Worm (Caenorhabditis elegans) whole organism, L4 larva: ENCODE results near the gene C05C10.7.

ENCODE experiments used
- D1046.2 ChIP-seq: fragments of 200-800 bp; sonication (Bioruptor generic); IDR thresholded peaks from 2 replicates; pipeline ENCODE4 v1.3.6; 2022; ENCODE audit warnings: missing genetic modification characterization, missing compliant biosample characterization
- F10B5.3 ChIP-seq: sonication (generic microtip); optimal IDR thresholded peaks from 2 replicates; lab custom pipeline; 2016; ENCODE audit warnings: mild to moderate bottlenecking, missing genetic modification characterization, missing compliant biosample characterization
- F26F4.8 ChIP-seq: fragments of 200-800 bp; sonication (Bioruptor generic); conservative IDR thresholded peaks from 2 replicates; pipeline ENCODE4 v1.3.6; 2022; ENCODE audit warnings: missing genetic modification characterization, missing compliant biosample characterization
- F49E8.2 ChIP-seq: sonication (generic microtip); optimal IDR thresholded peaks from 2 replicates; lab custom pipeline; 2016; ENCODE audit warnings: missing compliant biosample characterization, mild to moderate bottlenecking, missing genetic modification characterization, borderline replicate concordance
- R02D3.7 ChIP-seq: fragments of 150-350 bp; sonication (generic microtip); optimal IDR thresholded peaks from 3 replicates; lab custom pipeline; 2014; ENCODE audit warnings: missing biosample characterization, missing genetic modification characterization
- T20F7.1 ChIP-seq: fragments of 200-800 bp; sonication (Bioruptor generic); optimal IDR thresholded peaks from 2 replicates; lab custom pipeline; 2018; ENCODE audit warnings: mild to moderate bottlenecking, missing genetic modification characterization, missing compliant biosample characterization
- Y48G9A.11 ChIP-seq: fragments of 200-800 bp; sonication (Bioruptor generic); IDR thresholded peaks from 2 replicates; pipeline ENCODE4 v1.3.6; 2022; ENCODE audit warnings: missing genetic modification reagents, missing genetic modification characterization, missing compliant biosample characterization
- Y75B8A.6 ChIP-seq: fragments of 200-800 bp; sonication (Bioruptor generic); IDR thresholded peaks from 2 replicates; pipeline ENCODE4 v1.3.6; 2022; ENCODE audit warnings: missing genetic modification reagents, missing genetic modification characterization, missing compliant biosample characterization
- aly-2 ChIP-seq: sonication (generic microtip); optimal IDR thresholded peaks from 2 replicates; lab custom pipeline; 2018; ENCODE audit warnings: missing biosample characterization, missing genetic modification characterization
- ama-1 ChIP-seq: fragments of 150-350 bp; optimal IDR thresholded peaks from 2 replicates; lab custom pipeline; 2014; ENCODE audit warnings: inconsistent platforms, mixed read lengths
- arid-1 ChIP-seq: fragments of 200-800 bp; sonication (Bioruptor generic); conservative IDR thresholded peaks from 2 replicates; pipeline ENCODE4 v1.3.6; 2022; ENCODE audit warnings: missing genetic modification reagents, missing genetic modification characterization, missing compliant biosample characterization
- ceh-28 ChIP-seq: fragments of 150-350 bp; optimal IDR thresholded peaks from 2 replicates; lab custom pipeline; 2014; ENCODE audit warnings: missing biosample characterization, missing genetic modification reagents, missing genetic modification characterization
- ceh-32 ChIP-seq: sonication (generic microtip); optimal IDR thresholded peaks from 2 replicates; lab custom pipeline; 2016; ENCODE audit warnings: mild to moderate bottlenecking, missing genetic modification characterization, missing compliant biosample characterization; ENCODE audit not compliant: poor library complexity
- ces-1 ChIP-seq: fragments of 150-350 bp; sonication (generic microtip); optimal IDR thresholded peaks from 4 replicates; lab custom pipeline; 2014; ENCODE audit warnings: missing biosample characterization, missing genetic modification reagents, missing genetic modification characterization
- ctbp-1 ChIP-seq: fragments of 200-800 bp; sonication (Bioruptor generic); IDR thresholded peaks from 2 replicates; pipeline ENCODE4 v1.3.6; 2022; ENCODE audit warnings: missing genetic modification reagents, missing genetic modification characterization, missing compliant biosample characterization
- daf-12 ChIP-seq: fragments of 150-350 bp; optimal IDR thresholded peaks from 2 replicates; lab custom pipeline; 2014; ENCODE audit warnings: missing biosample characterization, missing genetic modification reagents, missing genetic modification characterization
- daf-16 ChIP-seq, 3 experiments: sonication (generic microtip); optimal IDR thresholded peaks; 2 replicates each; lab custom pipeline; 2016 to 2017; ENCODE audit warnings: missing genetic modification characterization in 3 of 3, missing genetic modification reagents in 3 of 3, mild to moderate bottlenecking in 2 of 3, missing compliant biosample characterization in 2 of 3, missing biosample characterization in 1 of 3, moderate library complexity in 1 of 3
- daf-19 ChIP-seq: fragments of 200-800 bp; sonication (Bioruptor generic); conservative IDR thresholded peaks from 2 replicates; pipeline ENCODE4 v1.3.6; 2022; ENCODE audit warnings: missing genetic modification characterization, missing compliant biosample characterization
- daf-8 ChIP-seq: fragments of 200-800 bp; sonication (Bioruptor generic); IDR thresholded peaks from 2 replicates; pipeline ENCODE4 v1.3.6; 2022; ENCODE audit warnings: missing genetic modification characterization, missing compliant biosample characterization
- dmd-6 ChIP-seq: fragments of 200-800 bp; sonication (Bioruptor generic); IDR thresholded peaks from 2 replicates; pipeline ENCODE4 v1.3.6; 2022; ENCODE audit warnings: missing genetic modification reagents, missing genetic modification characterization, missing compliant biosample characterization
- dmd-9 ChIP-seq: fragments of 200-800 bp; sonication (Bioruptor generic); IDR thresholded peaks from 2 replicates; pipeline ENCODE4 v1.3.6; 2022; ENCODE audit warnings: missing genetic modification reagents, missing genetic modification characterization, missing compliant biosample characterization
- dve-1 ChIP-seq: sonication (generic microtip); optimal IDR thresholded peaks from 2 replicates; lab custom pipeline; 2017; ENCODE audit warnings: antibody characterized with exemption, mild to moderate bottlenecking, missing genetic modification characterization, missing compliant biosample characterization; ENCODE audit not compliant: insufficient read depth
- egl-27 ChIP-seq: sonication (generic microtip); optimal IDR thresholded peaks from 3 replicates; lab custom pipeline; 2017; ENCODE audit warnings: missing biosample characterization, missing genetic modification reagents, missing genetic modification characterization
- gei-8 ChIP-seq: fragments of 200-800 bp; sonication (Bioruptor generic); optimal IDR thresholded peaks from 2 replicates; lab custom pipeline; 2018; ENCODE audit warnings: mild to moderate bottlenecking, missing genetic modification characterization, missing compliant biosample characterization
- hif-1 ChIP-seq, 2 experiments: sonication (generic microtip); optimal IDR thresholded peaks; 2 replicates each; lab custom pipeline; 2016 to 2017; ENCODE audit warnings: missing compliant biosample characterization in 2 of 2, missing genetic modification characterization in 2 of 2, missing genetic modification reagents in 2 of 2, missing genotype in 2 of 2, mild to moderate bottlenecking in 1 of 2
- hlh-11 ChIP-seq: fragments of 200-800 bp; sonication (Bioruptor generic); optimal IDR thresholded peaks from 2 replicates; lab custom pipeline; 2018; ENCODE audit warnings: mild to moderate bottlenecking, missing genetic modification characterization, missing compliant biosample characterization
- hlh-30 ChIP-seq: sonication (generic microtip); optimal IDR thresholded peaks from 2 replicates; lab custom pipeline; 2017; ENCODE audit warnings: antibody characterized with exemption, mild to moderate bottlenecking, missing genetic modification characterization, missing compliant biosample characterization; ENCODE audit not compliant: insufficient read depth
- jun-1 ChIP-seq: fragments of 150-350 bp; optimal IDR thresholded peaks from 2 replicates; lab custom pipeline; 2014; ENCODE audit warnings: missing biosample characterization, missing genetic modification reagents, missing genetic modification characterization
- lin-13 ChIP-seq: fragments of 150-350 bp; optimal IDR thresholded peaks from 2 replicates; lab custom pipeline; 2014; ENCODE audit warnings: missing biosample characterization, missing genetic modification reagents, missing genetic modification characterization
- lin-29 ChIP-seq: fragments of 200-800 bp; sonication (Bioruptor generic); IDR thresholded peaks from 2 replicates; pipeline ENCODE4 v1.3.6; 2022; ENCODE audit warnings: missing genetic modification reagents, missing genetic modification characterization, missing compliant biosample characterization
- lin-39 ChIP-seq: fragments of 150-350 bp; optimal IDR thresholded peaks from 2 replicates; lab custom pipeline; 2014; ENCODE audit warnings: missing biosample characterization, missing genetic modification reagents, missing genetic modification characterization
- mdl-1 ChIP-seq, 2 experiments: fragments of 150-350 bp in 1 of 2; sonication (generic microtip) in 1 of 2; optimal IDR thresholded peaks; 2 replicates each; lab custom pipeline; 2014 to 2017; ENCODE audit warnings: missing biosample characterization in 2 of 2, missing genetic modification characterization in 2 of 2
- mep-1 ChIP-seq: fragments of 150-350 bp; sonication (generic microtip); optimal IDR thresholded peaks from 3 replicates; lab custom pipeline; 2014; ENCODE audit warnings: missing biosample characterization, missing genetic modification characterization
- nhr-102 ChIP-seq: sonication (generic microtip); optimal IDR thresholded peaks from 2 replicates; lab custom pipeline; 2016; ENCODE audit warnings: mild to moderate bottlenecking, missing genetic modification characterization, moderate library complexity, missing compliant biosample characterization
- nhr-11 ChIP-seq: fragments of 150-350 bp; optimal IDR thresholded peaks from 2 replicates; lab custom pipeline; 2014; ENCODE audit warnings: missing biosample characterization, missing genetic modification characterization
- nhr-237 ChIP-seq: sonication (generic microtip); optimal IDR thresholded peaks from 2 replicates; lab custom pipeline; 2017; ENCODE audit warnings: missing biosample characterization, missing genetic modification characterization
- nhr-48 ChIP-seq: sonication (generic microtip); optimal IDR thresholded peaks from 2 replicates; lab custom pipeline; 2016; ENCODE audit warnings: mild to moderate bottlenecking, missing genetic modification characterization, missing compliant biosample characterization
- nhr-76 ChIP-seq: fragments of 150-350 bp; optimal IDR thresholded peaks from 2 replicates; lab custom pipeline; 2014; ENCODE audit warnings: missing biosample characterization, missing genetic modification characterization
- nhr-77 ChIP-seq: fragments of 150-350 bp; optimal IDR thresholded peaks from 2 replicates; lab custom pipeline; 2014; ENCODE audit warnings: missing biosample characterization, missing genetic modification characterization
- pha-4 ChIP-seq, 2 experiments: fragments of 150-350 bp in 1 of 2; fragments of 200-800 bp in 1 of 2; sonication (Bioruptor generic) in 1 of 2; IDR thresholded peaks in 1 of 2; optimal IDR thresholded peaks in 1 of 2; 2 replicates each; pipeline versions ENCODE4 v1.3.6 to Lab custom; 2014 to 2022; ENCODE audit warnings: missing genetic modification characterization in 2 of 2, missing genetic modification reagents in 2 of 2, missing biosample characterization in 1 of 2, missing compliant biosample characterization in 1 of 2
- rbr-2 ChIP-seq: sonication (generic microtip); optimal IDR thresholded peaks from 2 replicates; lab custom pipeline; 2016; ENCODE audit warnings: missing genotype, missing genetic modification characterization, missing compliant biosample characterization
- sdz-12 ChIP-seq: fragments of 200-800 bp; sonication (Bioruptor generic); optimal IDR thresholded peaks from 2 replicates; lab custom pipeline; 2018; ENCODE audit warnings: mild to moderate bottlenecking, missing genetic modification characterization, missing compliant biosample characterization
- set-16 ChIP-seq: fragments of 200-800 bp; sonication (Bioruptor generic); IDR thresholded peaks from 2 replicates; pipeline ENCODE4 v1.3.6; 2022; ENCODE audit warnings: missing genetic modification reagents, missing genetic modification characterization, missing compliant biosample characterization
- skn-1 ChIP-seq: fragments of 150-350 bp; optimal IDR thresholded peaks from 2 replicates; lab custom pipeline; 2014; ENCODE audit warnings: missing biosample characterization, missing genetic modification characterization
- snpc-1.2 ChIP-seq: fragments of 200-800 bp; sonication (Bioruptor generic); IDR thresholded peaks from 2 replicates; pipeline ENCODE4 v1.3.6; 2022; ENCODE audit warnings: missing genetic modification reagents, missing genetic modification characterization, missing compliant biosample characterization
- snpc-4 ChIP-seq: fragments of 150-350 bp; optimal IDR thresholded peaks from 2 replicates; lab custom pipeline; 2014; ENCODE audit warnings: missing biosample characterization, missing genetic modification characterization
- tra-1 ChIP-seq: fragments of 200-800 bp; sonication (Bioruptor generic); IDR thresholded peaks from 2 replicates; pipeline ENCODE4 v1.3.6; 2022; ENCODE audit warnings: missing genetic modification reagents, missing genetic modification characterization, missing compliant biosample characterization
- zfp-3 ChIP-seq: fragments of 200-800 bp; sonication (Bioruptor generic); conservative IDR thresholded peaks from 2 replicates; pipeline ENCODE4 v1.3.6; 2022; ENCODE audit warnings: missing genetic modification reagents, missing genetic modification characterization, missing compliant biosample characterization
- zip-2 ChIP-seq: fragments of 150-350 bp; optimal IDR thresholded peaks from 2 replicates; lab custom pipeline; 2014; ENCODE audit warnings: missing biosample characterization, missing genetic modification characterization
- ztf-11 ChIP-seq: fragments of 150-350 bp; optimal IDR thresholded peaks from 2 replicates; lab custom pipeline; 2014; ENCODE audit warnings: missing biosample characterization, missing genetic modification characterization

C05C10.7 gene

ce11 chrII:9940430-9940829 lies 1.7 kb upstream of the C05C10.7 start, which contains the start of gene ufd-3 (continued):
- TF ChIP-seq lin-39 (tag; lab: Kevin White, UChicago): no peak
- TF ChIP-seq aly-2 (tag; lab: Kevin White, UChicago): no peak
- TF ChIP-seq D1046.2: no peak
- peak; percentile 19 for TF ChIP-seq nhr-77 (tag; lab: Kevin White, UChicago)
- peak; percentile 63 for TF ChIP-seq ama-1
- peak in 1 of 2 experiments; percentile 31 for TF ChIP-seq daf-16 (GFP tag; optimal IDR thresholded peaks at IDR 0.05; lab: Kevin White, UChicago)
- peak; percentile 15 for TF ChIP-seq daf-16 (tag; optimal IDR thresholded peaks at IDR 0.05; lab: Kevin White, UChicago)
- no peak for TF ChIP-seq daf-12
- no peak for TF ChIP-seq set-16 (GFP tag; lab: Robert Waterston, UW)
- no peak for TF ChIP-seq ceh-32 (tag; lab: Kevin White, UChicago)
- peak; percentile 53 for TF ChIP-seq hlh-11
- no peak for TF ChIP-seq sdz-12 (GFP tag; lab: Kevin White, UChicago)
- TF ChIP-seq hlh-30 (tag; lab: Kevin White, UChicago): peak; percentile 59
- no peak for TF ChIP-seq F26F4.8 (GFP tag; lab: Robert Waterston, UW)
- TF ChIP-seq arid-1 (GFP tag; lab: Robert Waterston, UW): 0 out of 2 replicates have a peak, but pooled peaks have one; percentile 15
- TF ChIP-seq ces-1 (GFP tag; lab: Kevin White, UChicago): no peak
- no peak for TF ChIP-seq skn-1 (tag; lab: Kevin White, UChicago)
- TF ChIP-seq Y48G9A.11 (GFP tag; lab: Robert Waterston, UW): peak; percentile 96
- TF ChIP-seq nhr-102: peak; percentile 46
- peak; percentile 63 for TF ChIP-seq dmd-6 (GFP tag; lab: Robert Waterston, UW)
- TF ChIP-seq lin-29 (GFP tag; lab: Robert Waterston, UW): no peak
- peak; percentile 82 for TF ChIP-seq mep-1 (tag; lab: Kevin White, UChicago)
- TF ChIP-seq tra-1 (GFP tag; lab: Robert Waterston, UW): no peak; the same call in 1 of the 2 replicates
- no peak for TF ChIP-seq zip-2 (tag; lab: Kevin White, UChicago)
- TF ChIP-seq T20F7.1 (GFP tag; lab: Kevin White, UChicago): peak; percentile 97
- no peak for TF ChIP-seq daf-8 (GFP tag; lab: Robert Waterston, UW)
- no peak for TF ChIP-seq nhr-76
- no peak for TF ChIP-seq gei-8 (GFP tag; lab: Kevin White, UChicago)
- TF ChIP-seq dve-1 (tag; lab: Kevin White, UChicago): peak; percentile 70
- TF ChIP-seq snpc-1.2 (GFP tag; lab: Robert Waterston, UW): no peak
- TF ChIP-seq ztf-11 (tag; lab: Kevin White, UChicago): no peak
- TF ChIP-seq nhr-237 (tag; lab: Kevin White, UChicago): no peak
- peak in 1 of 2 experiments; percentile 92 for TF ChIP-seq hif-1 (tag; optimal IDR thresholded peaks at IDR 0.05; lab: Kevin White, UChicago)
- TF ChIP-seq ceh-28 (tag; lab: Kevin White, UChicago): no peak
- TF ChIP-seq F49E8.2 (tag; lab: Kevin White, UChicago): peak; percentile 63
- peak; percentile 81 for TF ChIP-seq dmd-9 (GFP tag; lab: Robert Waterston, UW)
- 0 out of 2 replicates have a peak, but pooled peaks have one; percentile 31 for TF ChIP-seq ctbp-1
- peak; percentile 46; the same call in 1 of the 2 replicates for TF ChIP-seq pha-4 (GFP tag; IDR thresholded peaks at IDR 0.05; lab: Robert Waterston, UW)
- peak; percentile 59 for TF ChIP-seq pha-4 (tag; optimal IDR thresholded peaks at IDR 0.05; lab: Kevin White, UChicago)
- TF ChIP-seq rbr-2 (tag; lab: Kevin White, UChicago): peak; percentile 66
- peak; percentile 20 for TF ChIP-seq nhr-48 (tag; lab: Kevin White, UChicago)
- peak in 1 of 2 experiments; percentile 24 for TF ChIP-seq mdl-1 (tag; optimal IDR thresholded peaks at IDR 0.05; lab: Kevin White, UChicago)
- peak; percentile 82 for TF ChIP-seq nhr-11 (tag; lab: Kevin White, UChicago)
- no peak for TF ChIP-seq Y75B8A.6 (GFP tag; lab: Robert Waterston, UW)
- no peak for TF ChIP-seq daf-19 (GFP tag; lab: Robert Waterston, UW)
- no peak for TF ChIP-seq egl-27
- 0 out of 2 replicates have a peak, but pooled peaks have one; percentile 52 for TF ChIP-seq zfp-3
- peak; percentile 28 for TF ChIP-seq lin-13 (GFP tag; lab: Kevin White, UChicago)
- no peak for TF ChIP-seq R02D3.7 (tag; lab: Kevin White, UChicago)
- no peak for TF ChIP-seq F10B5.3 (tag; lab: Kevin White, UChicago)
- TF ChIP-seq jun-1 (tag; lab: Kevin White, UChicago): no peak
- TF ChIP-seq snpc-4 (tag; lab: Kevin White, UChicago): no peak
